Fruit fly (Drosophila melanogaster) whole organism, wandering third instar larva: ENCODE measurements around the gene sa.

Experiments used
- Abd-B ChIP-seq: fragments of >200 bp; optimal IDR thresholded peaks from 2 replicates; lab custom pipeline; 2017; ENCODE audit warnings: missing biosample characterization, missing genetic modification characterization
- Sp1 ChIP-seq: fragments of 200-800 bp; sonication (Bioruptor generic); optimal IDR thresholded peaks from 3 replicates; lab custom pipeline; 2019; ENCODE audit warnings: missing biosample characterization, mild to moderate bottlenecking, missing genetic modification characterization, moderate library complexity

- no peak for TF ChIP-seq Abd-B (GFP tag; lab: Kevin White, UChicago)
- TF ChIP-seq Sp1 (GFP tag; lab: Kevin White, UChicago): no peak
Observed at dm6 chr3L:21444719-21445118, 38.2 kb upstream of the sa start, which contains the start of gene Alp1.
